Worm (Caenorhabditis elegans) whole organism, L4 larva: ENCODE measurements around the gene Y67A10A.2.
"Not testable (repeated sequence)": the region's sequence is repeated elsewhere in the genome, so short reads cannot be mapped to it uniquely, and the experiment has no call there.

Experiments
- F37D6.2 ChIP-seq: sonication (generic microtip); optimal IDR thresholded peaks from 2 replicates; lab custom pipeline; 2016; ENCODE audit warnings: mild to moderate bottlenecking, missing genetic modification characterization, missing compliant biosample characterization
- T20F7.1 ChIP-seq: fragments of 200-800 bp; sonication (Bioruptor generic); optimal IDR thresholded peaks from 2 replicates; lab custom pipeline; 2018; ENCODE audit warnings: mild to moderate bottlenecking, missing genetic modification characterization, missing compliant biosample characterization
- aha-1 ChIP-seq: fragments of 150-350 bp; peaks from one replicate; lab custom pipeline; 2014; ENCODE audit warnings: missing biosample characterization, missing genetic modification characterization
- ceh-20 ChIP-seq: fragments of 200-800 bp; sonication (Bioruptor generic); IDR thresholded peaks from 2 replicates; pipeline ENCODE4 v1.3.6; 2022; ENCODE audit warnings: missing genetic modification reagents, missing genetic modification characterization, missing compliant biosample characterization
- ceh-28 ChIP-seq: fragments of 150-350 bp; optimal IDR thresholded peaks from 2 replicates; lab custom pipeline; 2014; ENCODE audit warnings: missing biosample characterization, missing genetic modification reagents, missing genetic modification characterization
- ctbp-1 ChIP-seq: fragments of 200-800 bp; sonication (Bioruptor generic); IDR thresholded peaks from 2 replicates; pipeline ENCODE4 v1.3.6; 2022; ENCODE audit warnings: missing genetic modification reagents, missing genetic modification characterization, missing compliant biosample characterization
- dmd-8 ChIP-seq: fragments of 200-800 bp; sonication (Bioruptor generic); IDR thresholded peaks from 2 replicates; pipeline ENCODE4 v1.3.6; 2022; ENCODE audit warnings: missing genetic modification characterization, missing compliant biosample characterization
- dmd-9 ChIP-seq: fragments of 200-800 bp; sonication (Bioruptor generic); IDR thresholded peaks from 2 replicates; pipeline ENCODE4 v1.3.6; 2022; ENCODE audit warnings: missing genetic modification reagents, missing genetic modification characterization, missing compliant biosample characterization
- dpl-1 ChIP-seq: fragments of 150-350 bp; optimal IDR thresholded peaks from 2 replicates; lab custom pipeline; 2014; ENCODE audit warnings: missing biosample characterization, missing genetic modification reagents, missing genetic modification characterization
- egl-27 ChIP-seq: sonication (generic microtip); optimal IDR thresholded peaks from 3 replicates; lab custom pipeline; 2017; ENCODE audit warnings: missing biosample characterization, missing genetic modification reagents, missing genetic modification characterization
- fkh-10 ChIP-seq: fragments of 150-350 bp; optimal IDR thresholded peaks from 2 replicates; lab custom pipeline; 2014; ENCODE audit warnings: missing biosample characterization, missing genetic modification reagents, missing genetic modification characterization
- fos-1 ChIP-seq: fragments of 150-350 bp; optimal IDR thresholded peaks from 2 replicates; lab custom pipeline; 2014; ENCODE audit warnings: missing biosample characterization, missing genetic modification characterization
- hlh-11 ChIP-seq: fragments of 200-800 bp; sonication (Bioruptor generic); optimal IDR thresholded peaks from 2 replicates; lab custom pipeline; 2018; ENCODE audit warnings: mild to moderate bottlenecking, missing genetic modification characterization, missing compliant biosample characterization
- hmg-1.1 ChIP-seq: fragments of 200-800 bp; sonication (Bioruptor generic); IDR thresholded peaks from 2 replicates; pipeline ENCODE4 v1.3.6; 2022; ENCODE audit warnings: missing genetic modification reagents, missing genetic modification characterization, missing compliant biosample characterization
- lin-29 ChIP-seq: fragments of 200-800 bp; sonication (Bioruptor generic); IDR thresholded peaks from 2 replicates; pipeline ENCODE4 v1.3.6; 2022; ENCODE audit warnings: missing genetic modification reagents, missing genetic modification characterization, missing compliant biosample characterization
- lsy-2 ChIP-seq, 2 experiments: fragments of 150-350 bp in 1 of 2; sonication (generic microtip) in 1 of 2; optimal IDR thresholded peaks; 2 replicates each; lab custom pipeline; 2014 to 2017; ENCODE audit warnings: missing biosample characterization in 2 of 2, missing genetic modification characterization in 2 of 2
- madf-9 ChIP-seq: fragments of 200-800 bp; sonication (Bioruptor generic); conservative IDR thresholded peaks from 2 replicates; pipeline ENCODE4 v1.3.6; 2022; ENCODE audit warnings: missing genetic modification reagents, missing genetic modification characterization, missing compliant biosample characterization
- mdl-1 ChIP-seq, 2 experiments: fragments of 150-350 bp in 1 of 2; sonication (generic microtip) in 1 of 2; optimal IDR thresholded peaks; 2 replicates each; lab custom pipeline; 2014 to 2017; ENCODE audit warnings: missing biosample characterization in 2 of 2, missing genetic modification characterization in 2 of 2
- mep-1 ChIP-seq: fragments of 150-350 bp; sonication (generic microtip); optimal IDR thresholded peaks from 3 replicates; lab custom pipeline; 2014; ENCODE audit warnings: missing biosample characterization, missing genetic modification characterization
- mes-2 ChIP-seq: sonication (generic microtip); optimal IDR thresholded peaks from 2 replicates; lab custom pipeline; 2016; ENCODE audit warnings: missing genotype, mild to moderate bottlenecking, missing genetic modification characterization, missing compliant biosample characterization; ENCODE audit not compliant: poor library complexity, severe bottlenecking
- mxl-2 ChIP-seq: fragments of 200-800 bp; sonication (Bioruptor generic); conservative IDR thresholded peaks from 2 replicates; pipeline ENCODE4 v1.3.6; 2022; ENCODE audit warnings: missing genetic modification reagents, missing genetic modification characterization, missing compliant biosample characterization
- nhr-10 ChIP-seq: fragments of 150-350 bp; optimal IDR thresholded peaks from 2 replicates; lab custom pipeline; 2014; ENCODE audit warnings: missing biosample characterization, missing genetic modification characterization
- nhr-11 ChIP-seq: fragments of 150-350 bp; optimal IDR thresholded peaks from 2 replicates; lab custom pipeline; 2014; ENCODE audit warnings: missing biosample characterization, missing genetic modification characterization
- nhr-41 ChIP-seq: fragments of 200-800 bp; sonication (Bioruptor generic); IDR thresholded peaks from 2 replicates; pipeline ENCODE4 v1.3.6; 2022; ENCODE audit warnings: missing genetic modification reagents, missing genetic modification characterization, missing compliant biosample characterization
- nhr-6 ChIP-seq: fragments of 150-350 bp; optimal IDR thresholded peaks from 2 replicates; lab custom pipeline; 2014; ENCODE audit warnings: missing biosample characterization, missing genetic modification characterization
- php-3 ChIP-seq: fragments of 200-800 bp; sonication (Bioruptor generic); IDR thresholded peaks from 2 replicates; pipeline ENCODE4 v1.3.6; 2022; ENCODE audit warnings: missing genetic modification reagents, missing genetic modification characterization, missing compliant biosample characterization
- rbr-2 ChIP-seq: sonication (generic microtip); optimal IDR thresholded peaks from 2 replicates; lab custom pipeline; 2016; ENCODE audit warnings: missing genotype, missing genetic modification characterization, missing compliant biosample characterization
- snpc-1.2 ChIP-seq: fragments of 200-800 bp; sonication (Bioruptor generic); IDR thresholded peaks from 2 replicates; pipeline ENCODE4 v1.3.6; 2022; ENCODE audit warnings: missing genetic modification reagents, missing genetic modification characterization, missing compliant biosample characterization
- unc-62 ChIP-seq, 3 experiments: fragments of 150-350 bp in 1 of 3; sonication (generic microtip); optimal IDR thresholded peaks in 2 of 3; peaks in 1 of 3; 1 replicate in 1 of 3; 2 replicates in 2 of 3; lab custom pipeline; 2014 to 2017; ENCODE audit warnings: missing biosample characterization in 3 of 3, missing genetic modification characterization in 3 of 3, missing genetic modification reagents in 3 of 3, missing genotype in 1 of 3
- zip-2 ChIP-seq: fragments of 150-350 bp; optimal IDR thresholded peaks from 2 replicates; lab custom pipeline; 2014; ENCODE audit warnings: missing biosample characterization, missing genetic modification characterization

The Y67A10A.2 gene

DNA sequence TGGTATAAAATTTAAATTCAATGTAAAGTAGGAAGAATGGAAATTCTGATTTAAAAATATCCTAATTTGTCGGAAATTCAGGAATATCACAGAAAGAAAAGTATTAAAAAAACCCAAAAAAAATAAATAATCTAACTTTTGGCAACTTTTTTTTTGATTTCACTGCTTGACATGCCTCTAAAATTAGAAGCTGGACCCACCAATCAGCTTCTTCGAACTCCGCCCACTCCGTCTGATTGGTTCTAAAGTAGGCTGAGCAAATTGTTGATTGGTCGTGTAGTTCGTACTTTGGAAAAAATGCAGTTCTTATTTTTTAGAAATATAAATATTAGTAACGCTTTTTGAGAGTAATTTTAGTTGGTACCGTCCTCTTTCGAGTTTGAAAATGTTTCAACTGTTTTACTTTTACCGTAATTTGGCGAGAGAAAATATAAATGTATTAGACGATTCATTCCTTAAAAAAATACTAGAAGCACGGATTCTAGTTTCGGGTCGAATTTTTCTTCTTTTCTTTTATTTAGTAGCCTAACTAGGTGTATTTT lies 28.1 kb downstream of the Y67A10A.2 start:
- TF ChIP-seq egl-27 (tag; lab: Kevin White, UChicago) (no peak), lin-29 (GFP tag; lab: Robert Waterston, UW) (no peak), hmg-1.1 (GFP tag; lab: Robert Waterston, UW) (no peak), unc-62 (GFP tag; optimal IDR thresholded peaks at IDR 0.05 in 1 of 2; lab: Kevin White, UChicago) (peak in 1 of 2 experiments; percentile 93), unc-62 (tag; optimal IDR thresholded peaks at IDR 0.05; lab: Kevin White, UChicago) (no peak), rbr-2 (tag; lab: Kevin White, UChicago) (no peak), mxl-2 (GFP tag; lab: Robert Waterston, UW) (no peak), aha-1 (tag; lab: Kevin White, UChicago) (peak; percentile 66), dmd-8 (no peak), fos-1 (tag; lab: Kevin White, UChicago) (no peak), nhr-10 (no peak), lsy-2 (tag; optimal IDR thresholded peaks at IDR 0.05; lab: Kevin White, UChicago) (no peak)
- TF ChIP-seq, all 104 proteins: peak for 2

DNA sequence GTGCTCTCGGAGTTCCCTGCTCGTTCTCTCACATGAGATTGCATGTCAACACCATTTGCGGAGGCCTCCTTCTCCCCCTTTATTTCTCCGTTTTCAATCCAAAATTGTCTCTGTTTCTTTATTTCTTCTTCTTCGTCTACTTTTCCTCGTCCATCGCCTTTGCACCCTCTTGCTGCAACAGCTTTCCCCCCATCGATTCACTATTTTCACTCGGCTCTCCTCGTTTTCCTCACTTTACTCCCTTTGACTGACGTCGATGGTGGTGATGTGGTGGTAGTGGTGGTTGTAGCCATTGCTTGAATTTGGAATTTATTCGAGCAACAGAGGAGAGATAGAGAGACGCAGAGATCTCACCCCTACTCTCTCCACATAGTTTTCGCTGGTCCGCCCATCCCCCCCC lies 33.8 kb downstream of the Y67A10A.2 start:
- no peak for TF ChIP-seq nhr-41 (GFP tag; lab: Robert Waterston, UW)
- TF ChIP-seq aha-1 (tag; lab: Kevin White, UChicago) = peak; percentile 93
- no peak for TF ChIP-seq hlh-11 (tag; lab: Kevin White, UChicago)
- TF ChIP-seq ceh-28 (tag; lab: Kevin White, UChicago) = peak; percentile 15
- TF ChIP-seq hmg-1.1 (GFP tag; lab: Robert Waterston, UW) = peak; percentile 64; the same call in 1 of the 2 replicates
- TF ChIP-seq fkh-10 (GFP tag; lab: Kevin White, UChicago) = peak; percentile 89
- peak; percentile 30 to 70 for TF ChIP-seq lsy-2 (tag; optimal IDR thresholded peaks at IDR 0.05; lab: Kevin White, UChicago)
- TF ChIP-seq ctbp-1 (GFP tag; lab: Robert Waterston, UW) = peak; percentile 77
- TF ChIP-seq dpl-1 (GFP tag; lab: Kevin White, UChicago) = peak; percentile 3
- TF ChIP-seq nhr-6 (tag; lab: Kevin White, UChicago) = no peak
- no peak for TF ChIP-seq unc-62 (GFP tag; optimal IDR thresholded peaks at IDR 0.05 in 1 of 2; lab: Kevin White, UChicago)
- no peak for TF ChIP-seq unc-62 (tag; optimal IDR thresholded peaks at IDR 0.05; lab: Kevin White, UChicago)
- peak; percentile 56 for TF ChIP-seq mep-1 (tag; lab: Kevin White, UChicago)
- peak; percentile 71 for TF ChIP-seq rbr-2 (tag; lab: Kevin White, UChicago)
- peak; percentile 40 for TF ChIP-seq F37D6.2 (tag; lab: Kevin White, UChicago)
- 0 out of 2 replicates have a peak, but pooled peaks have one; percentile 37 for TF ChIP-seq ceh-20 (GFP tag; lab: Robert Waterston, UW)
- peak in 1 of 2 experiments; percentile 14 for TF ChIP-seq mdl-1 (tag; optimal IDR thresholded peaks at IDR 0.05; lab: Kevin White, UChicago)
- TF ChIP-seq madf-9 (GFP tag; lab: Robert Waterston, UW) = no peak; the same call in 1 of the 2 replicates
- TF ChIP-seq nhr-11 = peak; percentile 27

DNA sequence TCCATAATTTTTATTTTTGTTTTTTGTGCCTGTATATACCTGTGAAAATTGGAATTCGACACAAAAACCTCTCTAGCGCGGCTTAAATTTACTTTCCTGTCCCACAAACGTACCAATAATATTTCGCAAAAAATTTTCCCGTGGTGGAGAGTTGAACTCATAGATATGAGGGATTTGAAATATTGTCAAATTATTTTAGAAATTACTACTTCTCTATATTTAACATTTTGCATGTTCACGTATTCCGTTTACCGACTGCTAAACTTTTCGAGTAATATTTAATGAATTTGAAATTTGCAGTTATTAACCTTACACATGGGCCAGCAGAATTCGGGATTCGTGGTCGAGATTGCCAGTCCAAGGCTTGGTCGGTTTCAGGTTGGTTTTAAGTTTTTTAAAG lies 36.0 kb downstream of the Y67A10A.2 start, which contains the start of gene Y67A10A.7:
Gene Y67A10A.7, plus strand, starts transcription at position 301 of the 400 bp plus-strand sequence.
- not testable (repeated sequence) for TF ChIP-seq mes-2 (tag; lab: Kevin White, UChicago); fkh-10 (GFP tag; lab: Kevin White, UChicago); T20F7.1

DNA sequence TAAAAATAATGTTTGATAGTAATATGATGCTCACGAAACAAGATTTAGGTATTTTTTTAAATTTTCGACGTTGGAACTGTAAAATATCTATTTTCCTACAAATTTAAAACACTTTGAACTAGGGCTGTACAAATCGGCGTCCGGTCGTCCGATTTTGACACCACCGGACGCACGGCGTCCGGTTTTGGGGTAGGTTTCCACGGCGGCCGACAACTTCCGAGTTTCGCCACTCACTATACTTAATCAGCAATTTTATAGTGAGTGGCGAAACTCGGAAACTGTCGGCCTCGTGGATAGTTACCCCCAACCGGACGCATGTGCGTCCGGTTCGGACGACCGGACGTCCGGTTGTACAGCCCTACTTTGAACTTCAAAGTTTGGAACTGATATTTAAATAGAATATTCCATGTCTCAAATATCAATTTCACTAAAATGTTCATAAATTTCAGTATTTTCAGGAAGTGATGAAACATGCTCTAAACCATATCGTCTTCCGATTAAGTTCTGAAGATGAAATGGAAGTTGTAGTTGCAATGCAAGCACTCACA lies 39.5 kb downstream of the Y67A10A.2 start:
- no peak for TF ChIP-seq nhr-6 (tag; lab: Kevin White, UChicago)
- TF ChIP-seq snpc-1.2 (GFP tag; lab: Robert Waterston, UW) = peak; percentile 95
- no peak for TF ChIP-seq zip-2 (tag; lab: Kevin White, UChicago)

DNA sequence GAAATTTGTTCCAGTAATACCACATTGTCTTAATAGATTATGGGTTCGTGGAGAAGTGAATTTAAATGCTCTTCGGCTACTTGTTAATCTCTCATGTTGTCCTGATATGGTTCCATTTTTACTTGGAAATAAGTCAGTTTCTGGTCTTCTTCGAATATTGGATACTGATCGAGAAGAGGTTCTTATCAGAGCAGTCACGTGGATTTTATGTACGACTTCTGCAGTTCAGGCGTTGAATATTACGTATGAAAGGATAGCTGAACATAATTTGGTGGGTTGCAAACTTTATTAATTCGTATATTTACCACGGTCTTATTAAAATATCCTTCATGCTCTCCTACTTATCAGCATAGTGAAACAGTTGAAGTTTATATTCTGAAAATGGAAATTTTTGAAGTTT lies 40.0 kb downstream of the Y67A10A.2 start:
- TF ChIP-seq dmd-9 (GFP tag; lab: Robert Waterston, UW) = no peak
- TF ChIP-seq unc-62 (GFP tag; optimal IDR thresholded peaks at IDR 0.05 in 1 of 2; lab: Kevin White, UChicago) = peak in 1 of 2 experiments; percentile 97
- TF ChIP-seq unc-62 (tag; optimal IDR thresholded peaks at IDR 0.05; lab: Kevin White, UChicago) = no peak
- no peak for TF ChIP-seq php-3 (GFP tag; lab: Robert Waterston, UW)
- TF ChIP-seq, all 104 proteins: peak for 1
